Fruit fly (Drosophila melanogaster): Measurements from ENCODE around the gene CG4553.

CG4553 gene

DNA sequence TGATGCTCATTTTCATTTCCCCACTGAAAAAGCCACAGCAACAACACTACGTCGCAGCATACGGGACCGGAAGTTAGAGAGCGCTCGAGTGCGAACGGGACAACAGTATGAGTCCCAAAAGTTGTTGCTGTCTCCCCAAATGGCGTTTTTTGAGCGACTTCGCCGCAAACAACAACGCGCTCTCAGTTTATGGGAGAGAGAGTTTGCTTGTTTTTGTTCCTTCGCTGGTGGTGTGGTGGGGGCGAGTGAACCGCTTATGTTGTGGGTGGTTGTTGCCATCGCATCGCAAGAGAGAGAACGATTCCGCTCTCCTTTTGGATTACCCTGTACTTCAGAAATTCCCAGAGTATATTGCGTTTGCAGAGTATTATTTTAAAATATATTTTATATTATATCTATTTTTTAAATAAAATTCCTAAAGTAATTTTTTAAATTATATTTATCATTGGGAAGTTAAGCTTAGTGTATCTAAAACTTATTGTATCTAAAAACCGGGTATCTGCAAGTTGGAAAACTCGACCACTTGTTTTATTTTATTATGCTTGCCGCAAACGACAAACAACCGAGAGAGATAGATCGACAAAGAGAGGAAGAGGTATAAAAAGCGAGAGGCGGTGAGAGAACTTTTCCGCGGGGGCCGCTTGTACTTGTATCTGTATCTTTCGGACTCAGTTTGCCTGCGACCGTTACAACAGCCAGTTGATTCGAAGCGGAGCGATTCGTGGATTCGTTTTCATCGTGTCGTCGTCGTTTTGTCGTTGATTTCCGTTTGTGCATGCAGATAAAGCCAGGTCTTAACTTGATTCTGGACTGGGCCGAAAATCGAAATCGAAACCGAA, 39.0 kb upstream of the CG4553 start, which contains the start of gene msi (continued):
- TF ChIP-seq lbe (GFP tag; optimal IDR thresholded peaks at IDR 0.05) (peak; percentile 95), CG2202 (tag; optimal IDR thresholded peaks at IDR 0.05) (peak; percentile 98), Fer2 (tag; optimal IDR thresholded peaks at IDR 0.05) (peak; percentile 97), oc (tag; optimal IDR thresholded peaks at IDR 0.05) (peak; percentile 99), HLH3B (GFP tag; IDR thresholded peaks at IDR 0.05) (peak; percentile 99), ac (GFP tag; optimal IDR thresholded peaks at IDR 0.05) (peak; percentile 56), abd-A (tag; optimal IDR thresholded peaks at IDR 0.05) (peak; percentile 97), CG14667 (GFP tag; IDR thresholded peaks at IDR 0.05) (peak; percentile 99), Scr (GFP tag; IDR thresholded peaks at IDR 0.05; ENCODE audit: partially characterized antibody) (peak; percentile 36; the same call in 1 of the 2 replicates), HLHmδ (GFP tag; optimal IDR thresholded peaks at IDR 0.05) (peak; percentile 93), her (GFP tag; optimal IDR thresholded peaks at IDR 0.05) (peak; percentile 39), peb (GFP tag; IDR thresholded peaks at IDR 0.05) (peak; percentile 97), HHEX (GFP tag; optimal IDR thresholded peaks at IDR 0.05) (peak; percentile 98), Awh (GFP tag; IDR thresholded peaks at IDR 0.05) (peak; percentile 99), cwo (GFP tag; optimal IDR thresholded peaks at IDR 0.05) (peak; percentile 98), lmd (GFP tag; IDR thresholded peaks at IDR 0.05) (peak; percentile 99), CG31365 (tag; optimal IDR thresholded peaks at IDR 0.05) (peak; percentile 62), CG42726 (GFP tag; IDR thresholded peaks at IDR 0.05; ENCODE audit: partially characterized antibody) (peak; percentile 83), CG16815 (GFP tag; optimal IDR thresholded peaks at IDR 0.05) (peak; percentile 97), Lpt (GFP tag; optimal IDR thresholded peaks at IDR 0.05) (no peak), dimm (GFP tag; IDR thresholded peaks at IDR 0.05) (peak; percentile 97), CG10431 (GFP tag; optimal IDR thresholded peaks at IDR 0.05) (peak; percentile 91), lov (optimal IDR thresholded peaks at IDR 0.05) (no peak), lov (GFP tag; IDR thresholded peaks at IDR 0.05) (peak; percentile 98), hb (GFP tag; IDR thresholded peaks at IDR 0.05; ENCODE audit: partially characterized antibody) (no peak), exex (tag; optimal IDR thresholded peaks at IDR 0.05) (peak; percentile 94), CG11398 (GFP tag; optimal IDR thresholded peaks at IDR 0.05) (no peak), ato (GFP tag; IDR thresholded peaks at IDR 0.05; ENCODE audit: partially characterized antibody) (no peak; the same call in 1 of the 2 replicates), CG1832 (GFP tag; optimal IDR thresholded peaks at IDR 0.05) (peak; percentile 90), dmrt11E (tag; optimal IDR thresholded peaks at IDR 0.05) (peak; percentile 99), Jarid2 (GFP tag; optimal IDR thresholded peaks at IDR 0.05) (peak; percentile 98), CG9727 (GFP tag; optimal IDR thresholded peaks at IDR 0.05) (peak; percentile 99), CkIIα-i1 (GFP tag; IDR thresholded peaks at IDR 0.05) (peak; percentile 89), cas (GFP tag; IDR thresholded peaks at IDR 0.05) (peak; percentile 96), CG6765 (GFP tag; optimal IDR thresholded peaks at IDR 0.05) (peak; percentile 95), gsb-n (tag; optimal IDR thresholded peaks at IDR 0.05) (peak; percentile 100), CG11695 (GFP tag; IDR thresholded peaks at IDR 0.05) (peak; percentile 99), CG43689 (GFP tag; IDR thresholded peaks at IDR 0.05) (peak; percentile 98), sqz (GFP tag; optimal IDR thresholded peaks at IDR 0.05) (peak; percentile 98), Antp (GFP tag; optimal IDR thresholded peaks at IDR 0.05) (peak; percentile 66), repo (GFP tag; optimal IDR thresholded peaks at IDR 0.05) (peak; percentile 5), aop (GFP tag; IDR thresholded peaks at IDR 0.05) (peak; percentile 100), Ets97D (GFP tag; optimal IDR thresholded peaks at IDR 0.05) (peak; percentile 98), Camta (GFP tag; optimal IDR thresholded peaks at IDR 0.05) (peak; percentile 20), Dref (GFP tag; IDR thresholded peaks at IDR 0.05) (no peak), CG10267 (tag; optimal IDR thresholded peaks at IDR 0.05) (peak; percentile 99), CG14710 (tag; optimal IDR thresholded peaks at IDR 0.05) (peak; percentile 98), sug (tag; optimal IDR thresholded peaks at IDR 0.05) (peak; percentile 98), CG14050 (GFP tag; IDR thresholded peaks at IDR 0.05) (peak; percentile 97)

Data from whole organism, embryonic.